Worm (Caenorhabditis elegans) whole organism, early embryonic: Measurements from ENCODE around the gene R03H10.11.
A peak's percentile ranks its signal among the peaks of the same experiment; 100 is the strongest.

Experiments
- B0310.2 ChIP-seq: sonication (generic microtip); optimal IDR thresholded peaks from 2 replicates; lab custom pipeline; 2016; ENCODE audit warnings: mild to moderate bottlenecking, missing genetic modification characterization, missing compliant biosample characterization
- F13C5.2 ChIP-seq: sonication (generic microtip); optimal IDR thresholded peaks from 2 replicates; lab custom pipeline; 2017; ENCODE audit warnings: mild to moderate bottlenecking, missing genetic modification characterization, inconsistent platforms, missing compliant biosample characterization
- aly-1 ChIP-seq: sonication (generic microtip); optimal IDR thresholded peaks from 2 replicates; lab custom pipeline; 2016; ENCODE audit warnings: missing genetic modification characterization, missing compliant biosample characterization
- ama-1 ChIP-seq: fragments of 150-350 bp; optimal IDR thresholded peaks from 2 replicates; lab custom pipeline; 2014
- ceh-13 ChIP-seq: fragments of 200-800 bp; sonication (Bioruptor generic); optimal IDR thresholded peaks from 2 replicates; lab custom pipeline; 2018; ENCODE audit warnings: mild to moderate bottlenecking, missing genetic modification characterization, missing compliant biosample characterization
- ceh-36 ChIP-seq: sonication (generic microtip); optimal IDR thresholded peaks from 2 replicates; lab custom pipeline; 2016; ENCODE audit warnings: missing genetic modification characterization, inconsistent platforms, missing compliant biosample characterization
- ets-7 ChIP-seq: sonication (generic microtip); optimal IDR thresholded peaks from 2 replicates; lab custom pipeline; 2016; ENCODE audit warnings: missing genotype, missing genetic modification characterization, missing compliant biosample characterization
- flt-1 ChIP-seq: fragments of 200-800 bp; sonication (Bioruptor generic); IDR thresholded peaks from 2 replicates; pipeline ENCODE4 v1.3.6; 2022; ENCODE audit warnings: missing genetic modification characterization, missing compliant biosample characterization
- hmbx-1 ChIP-seq: sonication (generic microtip); optimal IDR thresholded peaks from 2 replicates; lab custom pipeline; 2016; ENCODE audit warnings: mild to moderate bottlenecking, missing genetic modification characterization, missing compliant biosample characterization
- hmg-4 ChIP-seq: fragments of 200-800 bp; sonication (Bioruptor generic); optimal IDR thresholded peaks from 2 replicates; lab custom pipeline; 2018; ENCODE audit warnings: mild to moderate bottlenecking, missing genetic modification characterization, missing compliant biosample characterization
- hnd-1 ChIP-seq: sonication (generic microtip); optimal IDR thresholded peaks from 2 replicates; lab custom pipeline; 2016; ENCODE audit warnings: missing genetic modification characterization, missing compliant biosample characterization
- pes-1 ChIP-seq: fragments of 200-800 bp; sonication (Bioruptor generic); IDR thresholded peaks from 2 replicates; pipeline ENCODE4 v1.3.6; 2022; ENCODE audit warnings: missing genetic modification reagents, missing genetic modification characterization, missing compliant biosample characterization
- scrt-1 ChIP-seq: fragments of 200-800 bp; sonication (Bioruptor generic); IDR thresholded peaks from 2 replicates; pipeline ENCODE4 v1.3.6; 2022; ENCODE audit warnings: missing genetic modification characterization, missing compliant biosample characterization
- sea-1 ChIP-seq: fragments of 200-800 bp; sonication (Bioruptor generic); conservative IDR thresholded peaks from 2 replicates; pipeline ENCODE4 v1.3.6; 2022; ENCODE audit warnings: missing genetic modification characterization, missing compliant biosample characterization
- tbx-11 ChIP-seq: fragments of 200-800 bp; sonication (Bioruptor generic); IDR thresholded peaks from 2 replicates; pipeline ENCODE4 v1.3.6; 2022; ENCODE audit warnings: missing genetic modification characterization, missing compliant biosample characterization
- tbx-37 ChIP-seq: fragments of 200-800 bp; sonication (Bioruptor generic); conservative IDR thresholded peaks from 2 replicates; pipeline ENCODE4 v1.3.6; 2022; ENCODE audit warnings: missing genetic modification reagents, missing genetic modification characterization, missing compliant biosample characterization
- tra-4 ChIP-seq: sonication (generic microtip); optimal IDR thresholded peaks from 2 replicates; lab custom pipeline; 2017; ENCODE audit warnings: missing genetic modification characterization, missing compliant biosample characterization

The R03H10.11 gene

ce11 chrII:4203729-4204184 is 21.3 kb downstream of the R03H10.11 start, which contains the start of gene mth-1:
Gene mth-1, minus strand, starts transcription at chrII:4203779.
- TF ChIP-seq hmbx-1 (no peak), ama-1 (no peak), aly-1 (tag; lab: Kevin White, UChicago) (no peak), pes-1 (GFP tag; lab: Robert Waterston, UW) (no peak), sea-1 (GFP tag; lab: Robert Waterston, UW) (no peak), ceh-13 (no peak), ets-7 (tag; lab: Kevin White, UChicago) (no peak), B0310.2 (tag; lab: Kevin White, UChicago) (no peak)

- 0 out of 2 replicates have a peak, but pooled peaks have one; percentile 43 for TF ChIP-seq sea-1 (GFP tag; lab: Robert Waterston, UW)
- TF ChIP-seq pes-1 (GFP tag; lab: Robert Waterston, UW) = no peak
- no peak for TF ChIP-seq ceh-36 (tag; lab: Kevin White, UChicago)
These were observed 26.7 kb downstream of the R03H10.11 start, which contains the start of gene F31D5.6 for ce11 chrII:4209071-4209747. Gene F31D5.6, plus strand, starts transcription at chrII:4209697.

- TF ChIP-seq ceh-13 (no peak), aly-1 (tag; lab: Kevin White, UChicago) (no peak), scrt-1 (GFP tag; lab: Robert Waterston, UW) (no peak), F13C5.2 (tag; lab: Kevin White, UChicago) (no peak), hmg-4 (GFP tag; lab: Kevin White, UChicago) (no peak), ama-1 (no peak), tbx-11 (GFP tag; lab: Robert Waterston, UW) (no peak), hmbx-1 (no peak), ceh-36 (tag; lab: Kevin White, UChicago) (no peak), tra-4 (tag; lab: Kevin White, UChicago) (no peak), tbx-37 (GFP tag; lab: Robert Waterston, UW) (no peak), flt-1 (no peak), ets-7 (tag; lab: Kevin White, UChicago) (no peak), pes-1 (GFP tag; lab: Robert Waterston, UW) (no peak), sea-1 (GFP tag; lab: Robert Waterston, UW) (no peak), B0310.2 (tag; lab: Kevin White, UChicago) (no peak), hnd-1 (no peak)
These were observed 28.6 kb downstream of the R03H10.11 start, which contains the start of gene F31D5.7 for ce11 chrII:4211113-4211512. Gene F31D5.7, plus strand, starts transcription at chrII:4211413.

ce11 chrII:4215318-4215717 is 32.9 kb downstream of the R03H10.11 start, which contains the start of gene F31D5.2:
Gene F31D5.2, plus strand, starts transcription at chrII:4215618.
- TF ChIP-seq tbx-11 (GFP tag; lab: Robert Waterston, UW) (no peak), ceh-36 (tag; lab: Kevin White, UChicago) (no peak), ets-7 (tag; lab: Kevin White, UChicago) (no peak), scrt-1 (GFP tag; lab: Robert Waterston, UW) (no peak), sea-1 (GFP tag; lab: Robert Waterston, UW) (no peak), aly-1 (tag; lab: Kevin White, UChicago) (no peak)

DNA sequence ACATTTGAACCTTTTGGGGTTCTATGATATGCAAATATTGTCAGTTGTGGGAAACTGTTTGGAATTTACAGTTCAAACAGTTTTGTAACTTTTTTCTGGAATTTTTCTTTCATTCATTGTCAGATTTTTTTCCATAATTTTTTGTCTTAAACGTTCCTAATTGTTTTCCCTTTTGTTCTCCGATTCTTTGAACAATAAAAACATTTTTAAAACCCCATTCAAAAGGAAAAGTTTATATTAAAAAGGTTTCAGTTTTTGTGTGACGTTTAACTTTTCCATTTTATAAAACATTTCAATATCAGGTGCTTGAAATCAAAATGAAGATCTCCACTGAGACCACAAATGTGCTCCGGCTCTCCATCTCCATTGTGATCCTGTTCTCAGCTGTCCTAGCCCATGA is 36.6 kb downstream of the R03H10.11 start, which contains the start of gene F31D5.1:
Gene F31D5.1, plus strand, starts transcription at position 301 of the 400 bp plus-strand sequence.
- TF ChIP-seq aly-1 (tag; lab: Kevin White, UChicago) = no peak
- no peak for TF ChIP-seq flt-1
- no peak for TF ChIP-seq tbx-37 (GFP tag; lab: Robert Waterston, UW)
- TF ChIP-seq hnd-1 = no peak
- TF ChIP-seq pes-1 (GFP tag; lab: Robert Waterston, UW) = no peak
- TF ChIP-seq F13C5.2 (tag; lab: Kevin White, UChicago) = no peak

- TF ChIP-seq pes-1 (GFP tag; lab: Robert Waterston, UW) (no peak), ets-7 (tag; lab: Kevin White, UChicago) (no peak), ceh-36 (tag; lab: Kevin White, UChicago) (no peak), ceh-13 (no peak)
These were observed 40.0 kb downstream of the R03H10.11 start for ce11 chrII:4222469-4222868.

DNA sequence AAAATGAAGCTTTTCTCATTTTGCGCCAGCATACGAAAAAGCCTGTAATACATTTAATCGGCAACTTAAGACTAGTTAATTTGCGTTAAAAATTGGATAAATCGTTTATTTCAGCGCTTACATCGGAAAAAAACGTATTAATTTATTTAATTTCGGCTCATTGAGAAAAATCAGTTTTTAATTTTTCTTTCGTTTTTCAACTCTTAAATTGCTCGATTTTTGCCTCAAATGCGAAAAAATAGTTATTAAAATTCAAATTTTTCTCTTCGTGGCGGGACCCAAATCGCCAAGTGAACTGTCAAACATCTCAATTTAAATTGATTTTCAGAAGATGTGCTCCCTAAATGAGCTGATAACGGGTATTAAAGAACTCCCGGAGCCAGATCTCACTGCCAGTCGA is 40.5 kb downstream of the R03H10.11 start, which contains the start of gene C16A11.5:
Gene C16A11.5, plus strand, starts transcription at position 323 of the 400 bp plus-strand sequence.
- no peak for TF ChIP-seq hmg-4 (GFP tag; lab: Kevin White, UChicago)
- no peak for TF ChIP-seq sea-1 (GFP tag; lab: Robert Waterston, UW)
- TF ChIP-seq hnd-1 = no peak
- TF ChIP-seq hmbx-1 = no peak

DNA sequence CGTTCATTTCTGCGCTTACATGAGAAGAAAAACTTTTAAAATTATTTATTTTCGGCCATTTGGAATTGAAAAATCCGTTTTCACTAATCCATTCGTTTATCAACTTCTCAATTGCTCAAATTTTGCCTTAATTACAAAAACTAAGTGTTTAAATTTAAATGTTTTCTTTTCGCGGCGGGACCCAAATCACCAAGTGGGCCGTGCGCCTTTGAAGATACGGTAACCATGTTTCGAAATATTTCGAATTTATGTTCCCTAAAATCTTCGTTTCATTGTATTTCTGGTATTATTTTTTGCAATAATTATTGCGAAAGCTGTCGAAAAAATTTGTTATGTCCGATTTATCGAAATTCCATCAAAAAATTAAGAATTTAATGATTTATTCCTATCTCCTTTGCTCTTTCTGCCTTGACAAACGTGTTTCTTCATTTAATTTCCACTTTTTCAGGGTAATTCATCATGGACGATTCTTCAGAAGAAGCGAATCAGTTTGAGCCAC is 44.2 kb downstream of the R03H10.11 start, which contains the start of gene C16A11.4:
Gene C16A11.4, plus strand, starts transcription at position 449 of the 499 bp plus-strand sequence.
- TF ChIP-seq sea-1 (GFP tag; lab: Robert Waterston, UW) (no peak), hmbx-1 (no peak), tra-4 (tag; lab: Kevin White, UChicago) (no peak), ceh-13 (no peak), tbx-37 (GFP tag; lab: Robert Waterston, UW) (no peak), pes-1 (GFP tag; lab: Robert Waterston, UW) (no peak), B0310.2 (tag; lab: Kevin White, UChicago) (no peak), hnd-1 (no peak), tbx-11 (GFP tag; lab: Robert Waterston, UW) (no peak), F13C5.2 (tag; lab: Kevin White, UChicago) (no peak), scrt-1 (GFP tag; lab: Robert Waterston, UW) (no peak), flt-1 (no peak), hmg-4 (GFP tag; lab: Kevin White, UChicago) (no peak), aly-1 (tag; lab: Kevin White, UChicago) (no peak), ama-1 (no peak), ceh-36 (tag; lab: Kevin White, UChicago) (no peak), ets-7 (tag; lab: Kevin White, UChicago) (no peak)
